Worm (Caenorhabditis elegans): ENCODE measurements around the gene str-124.

The str-124 gene

ce11 chrX:12834848-12835247 lies 47.1 kb downstream of the str-124 start:
- no peak for TF ChIP-seq med-1 (GFP tag; optimal IDR thresholded peaks at IDR 0.05; ENCODE audit: insufficient read depth)
- no peak for TF ChIP-seq ztf-29 (GFP tag; IDR thresholded peaks at IDR 0.05)
- no peak for TF ChIP-seq cog-1 (tag; optimal IDR thresholded peaks at IDR 0.05)
- TF ChIP-seq ztf-23 (GFP tag; IDR thresholded peaks at IDR 0.05): no peak
- no peak for TF ChIP-seq klf-2 (GFP tag; conservative IDR thresholded peaks at IDR 0.05)
- no peak for TF ChIP-seq tab-1 (GFP tag; IDR thresholded peaks at IDR 0.05)
- no peak for TF ChIP-seq flt-1 (GFP tag; IDR thresholded peaks at IDR 0.05)
- no peak for TF ChIP-seq T22C8.4 (GFP tag; IDR thresholded peaks at IDR 0.05)
- no peak for TF ChIP-seq ref-1 (GFP tag; conservative IDR thresholded peaks at IDR 0.05)

Data from whole organism, midembryonic.